Fruit fly (Drosophila melanogaster): ENCODE results near the gene CG9727.

The CG9727 gene

DNA sequence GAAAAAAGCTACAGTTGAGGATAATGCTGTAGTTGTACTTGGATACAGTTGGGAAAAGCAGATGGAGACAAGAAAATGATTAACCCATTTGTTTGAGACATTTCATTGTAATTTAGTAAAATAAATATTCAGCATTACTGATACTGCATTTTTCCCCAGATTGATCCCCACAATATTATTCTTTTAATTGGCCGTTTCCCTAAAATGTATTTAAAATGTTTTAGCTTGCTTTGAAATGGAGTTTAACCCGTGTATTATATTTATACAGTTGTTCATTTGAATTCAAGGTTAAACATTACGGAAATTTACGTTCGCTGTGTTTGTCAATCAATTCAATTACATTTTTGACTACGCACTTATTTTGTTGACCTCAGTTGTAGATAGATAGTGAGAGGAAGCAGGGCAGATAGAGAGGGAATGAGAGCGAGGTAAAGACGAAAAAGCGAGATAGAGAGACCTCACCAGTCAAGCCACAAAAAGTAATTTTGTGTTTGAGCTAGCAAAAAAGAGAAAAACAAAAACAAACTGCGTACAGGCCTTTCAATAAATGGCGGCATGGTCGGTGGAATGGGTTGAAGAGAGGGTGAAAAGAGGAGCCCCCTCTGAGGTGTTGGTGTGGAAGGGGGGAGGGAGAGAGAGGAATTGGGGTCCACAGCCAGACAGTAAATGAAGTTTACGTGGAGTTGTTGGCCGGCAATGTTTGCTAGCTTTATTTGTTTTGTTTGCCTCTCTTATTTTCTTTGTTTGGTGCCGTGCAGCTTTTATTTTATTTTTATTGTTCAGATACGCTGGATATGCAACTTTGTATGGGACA, 45.9 kb downstream of the CG9727 start (continued):
- peak; percentile 60 for TF ChIP-seq zen (tag; optimal IDR thresholded peaks at IDR 0.05)
- TF ChIP-seq CG6765 (GFP tag; optimal IDR thresholded peaks at IDR 0.05) = peak; percentile 71
- TF ChIP-seq GATAe (GFP tag; conservative IDR thresholded peaks at IDR 0.05) = 0 out of 2 replicates have a peak, but pooled peaks have one; percentile 52
- TF ChIP-seq CG2120 (GFP tag; optimal IDR thresholded peaks at IDR 0.05) = peak; percentile 92
- TF ChIP-seq CG12942 (GFP tag; optimal IDR thresholded peaks at IDR 0.05) = peak; percentile 45
- peak; percentile 82 for TF ChIP-seq ewg (GFP tag; optimal IDR thresholded peaks at IDR 0.05)
- TF ChIP-seq CG18476 (GFP tag; optimal IDR thresholded peaks at IDR 0.05) = peak; percentile 80
- TF ChIP-seq CG10462 (GFP tag; optimal IDR thresholded peaks at IDR 0.05) = peak; percentile 52
- TF ChIP-seq Ets65A (GFP tag) = peak; percentile 96
- no peak for TF ChIP-seq MBD-R2 (GFP tag; IDR thresholded peaks at IDR 0.05)
- TF ChIP-seq jing (GFP tag; optimal IDR thresholded peaks at IDR 0.05) = peak; percentile 74
- TF ChIP-seq CG7987 (GFP tag; optimal IDR thresholded peaks at IDR 0.05) = peak; percentile 51
- peak; percentile 79 for TF ChIP-seq Abd-B (GFP tag; optimal IDR thresholded peaks at IDR 0.05)
- peak; percentile 89 for TF ChIP-seq CG15011 (GFP tag; optimal IDR thresholded peaks at IDR 0.05)
- TF ChIP-seq Adf1 (GFP tag; IDR thresholded peaks at IDR 0.05) = peak; percentile 48
- TF ChIP-seq Sin3A (optimal IDR thresholded peaks at IDR 0.05) = no peak
- TF ChIP-seq HmgZ (tag; optimal IDR thresholded peaks at IDR 0.05) = peak; percentile 85
- TF ChIP-seq sr (GFP tag; IDR thresholded peaks at IDR 0.05) = no peak
- TF ChIP-seq tx (GFP tag; optimal IDR thresholded peaks at IDR 0.05) = peak; percentile 83
- TF ChIP-seq CG9437 (GFP tag; optimal IDR thresholded peaks at IDR 0.05) = peak; percentile 93
- TF ChIP-seq bigmax (GFP tag; optimal IDR thresholded peaks at IDR 0.05) = no peak
- peak; percentile 67 for TF ChIP-seq CG1792 (GFP tag; optimal IDR thresholded peaks at IDR 0.05)
- peak; percentile 62 for TF ChIP-seq CG15073 (GFP tag; optimal IDR thresholded peaks at IDR 0.05)
- peak; percentile 71 for TF ChIP-seq Ptx1 (GFP tag; IDR thresholded peaks at IDR 0.05)
- peak in 1 of 2 experiments; percentile 1 for TF ChIP-seq Dfd (GFP tag; optimal IDR thresholded peaks at IDR 0.05)
- TF ChIP-seq CG30403 (GFP tag; optimal IDR thresholded peaks at IDR 0.05) = peak; percentile 95
- peak; percentile 74 for TF ChIP-seq Side (GFP tag; optimal IDR thresholded peaks at IDR 0.05)
- TF ChIP-seq so (GFP tag; IDR thresholded peaks at IDR 0.05) = peak; percentile 74; the same call in 2 of the 3 replicates
- no peak for TF ChIP-seq ab (GFP tag; optimal IDR thresholded peaks at IDR 0.05)
- TF ChIP-seq fd3F (GFP tag; optimal IDR thresholded peaks at IDR 0.05) = peak; percentile 83
- TF ChIP-seq C15 (GFP tag; IDR thresholded peaks at IDR 0.05) = no peak
- peak; percentile 56 for TF ChIP-seq YL-1 (GFP tag; optimal IDR thresholded peaks at IDR 0.05)
- peak; percentile 79 for TF ChIP-seq CG10543 (GFP tag; optimal IDR thresholded peaks at IDR 0.05)
- peak; percentile 68 for TF ChIP-seq CG33557 (GFP tag; optimal IDR thresholded peaks at IDR 0.05)
- TF ChIP-seq CG12071 (GFP tag; optimal IDR thresholded peaks at IDR 0.05) = peak; percentile 75
- TF ChIP-seq yki (optimal IDR thresholded peaks at IDR 0.05) = peak; percentile 41
- peak; percentile 75 for TF ChIP-seq slbo (GFP tag; IDR thresholded peaks at IDR 0.05)
- peak; percentile 67; the same call in 1 of the 2 replicates for TF ChIP-seq Xrp1 (GFP tag; IDR thresholded peaks at IDR 0.05)
- no peak for TF ChIP-seq lov (optimal IDR thresholded peaks at IDR 0.05)
- TF ChIP-seq lov (GFP tag; IDR thresholded peaks at IDR 0.05) = 0 out of 3 replicates have a peak, but pooled peaks have one; percentile 13
- TF ChIP-seq Dp (GFP tag; optimal IDR thresholded peaks at IDR 0.05) = no peak
- TF ChIP-seq pan (optimal IDR thresholded peaks at IDR 0.05) = no peak
- TF ChIP-seq pan (GFP tag; optimal IDR thresholded peaks at IDR 0.05 in 1 of 2, IDR thresholded peaks at IDR 0.05 in 1 of 2) = peak in 1 of 2 experiments; percentile 79
- TF ChIP-seq CG18764 (GFP tag; optimal IDR thresholded peaks at IDR 0.05) = peak; percentile 67
- TF ChIP-seq Kr (GFP tag; optimal IDR thresholded peaks at IDR 0.05) = peak; percentile 23
- peak; percentile 91 for TF ChIP-seq BtbVII (GFP tag; optimal IDR thresholded peaks at IDR 0.05)
- peak; percentile 53 for TF ChIP-seq slp2 (GFP tag; optimal IDR thresholded peaks at IDR 0.05)
- no peak for TF ChIP-seq corto (GFP tag; optimal IDR thresholded peaks at IDR 0.05)
- peak; percentile 75 for TF ChIP-seq CG7786 (GFP tag; optimal IDR thresholded peaks at IDR 0.05)
- TF ChIP-seq nau (GFP tag; optimal IDR thresholded peaks at IDR 0.05) = peak; percentile 89
- peak; percentile 57 for TF ChIP-seq CG3847 (GFP tag; IDR thresholded peaks at IDR 0.05)

Data from whole organism, embryonic.